Worm (Caenorhabditis elegans) whole organism, young adult: Measurements from ENCODE around the gene epg-4.

Source experiments
- B0035.1 ChIP-seq: sonication (generic microtip); optimal IDR thresholded peaks from 2 replicates; lab custom pipeline; 2016; ENCODE audit warnings: missing genetic modification characterization, mild to moderate bottlenecking, missing compliant biosample characterization, missing genotype, missing genetic modification reagents
- B0336.3 ChIP-seq: fragments of 200-800 bp; sonication (Bioruptor generic); IDR thresholded peaks from 2 replicates; pipeline ENCODE4 v1.3.6; 2022; ENCODE audit warnings: missing genetic modification characterization, missing compliant biosample characterization
- F22D6.2 ChIP-seq: sonication (generic microtip); optimal IDR thresholded peaks from 2 replicates; lab custom pipeline; 2016; ENCODE audit warnings: mild to moderate bottlenecking, missing genetic modification characterization, missing compliant biosample characterization
- F37B4.10 ChIP-seq: fragments of 200-800 bp; sonication (Bioruptor generic); IDR thresholded peaks from 2 replicates; pipeline ENCODE4 v1.3.6; 2022; ENCODE audit warnings: missing genetic modification characterization, missing compliant biosample characterization
- F57C9.4 ChIP-seq: sonication (generic microtip); optimal IDR thresholded peaks from 2 replicates; lab custom pipeline; 2017; ENCODE audit warnings: mild to moderate bottlenecking, missing genetic modification characterization, missing compliant biosample characterization
- K11D2.4 ChIP-seq: fragments of 200-800 bp; sonication (Bioruptor generic); IDR thresholded peaks from 2 replicates; pipeline ENCODE4 v1.3.6; 2022; ENCODE audit warnings: missing genetic modification reagents, missing genetic modification characterization, missing compliant biosample characterization
- K12H6.12 ChIP-seq: fragments of 200-800 bp; sonication (Bioruptor generic); optimal IDR thresholded peaks from 2 replicates; lab custom pipeline; 2018; ENCODE audit warnings: mild to moderate bottlenecking, missing genetic modification characterization, missing compliant biosample characterization
- Y53F4B.3 ChIP-seq: fragments of 200-800 bp; sonication (Bioruptor generic); IDR thresholded peaks from 2 replicates; pipeline ENCODE4 v1.3.6; 2022; ENCODE audit warnings: missing genetic modification reagents, missing genetic modification characterization, missing compliant biosample characterization
- Y53G8AR.9 ChIP-seq: fragments of 200-800 bp; sonication (Bioruptor generic); conservative IDR thresholded peaks from 2 replicates; pipeline ENCODE4 v1.3.6; 2022; ENCODE audit warnings: missing genetic modification reagents, missing genetic modification characterization, missing compliant biosample characterization
- akir-1 ChIP-seq: fragments of 200-800 bp; sonication (Bioruptor generic); optimal IDR thresholded peaks from 2 replicates; lab custom pipeline; 2018; ENCODE audit warnings: mild to moderate bottlenecking, missing genetic modification characterization, moderate library complexity, missing compliant biosample characterization
- atf-7 ChIP-seq: sonication (generic microtip); optimal IDR thresholded peaks from 2 replicates; lab custom pipeline; 2017; ENCODE audit warnings: mild to moderate bottlenecking, missing genetic modification characterization, missing compliant biosample characterization
- attf-3 ChIP-seq: fragments of 200-800 bp; sonication (Bioruptor generic); conservative IDR thresholded peaks from 2 replicates; pipeline ENCODE4 v1.3.6; 2022; ENCODE audit warnings: missing genetic modification reagents, missing genetic modification characterization, missing compliant biosample characterization
- attf-6 ChIP-seq: fragments of 200-800 bp; sonication (Bioruptor generic); IDR thresholded peaks from 2 replicates; pipeline ENCODE4 v1.3.6; 2022; ENCODE audit warnings: missing genetic modification reagents, missing genetic modification characterization, missing compliant biosample characterization
- cebp-1 ChIP-seq, 2 experiments: fragments of 200-800 bp in 1 of 2; sonication (Bioruptor generic) in 1 of 2; sonication (generic microtip) in 1 of 2; IDR thresholded peaks in 1 of 2; optimal IDR thresholded peaks in 1 of 2; 2 replicates each; pipeline versions ENCODE4 v1.3.6 to Lab custom; 2017 to 2022; ENCODE audit warnings: missing compliant biosample characterization in 2 of 2, missing genetic modification characterization in 2 of 2, mild to moderate bottlenecking in 1 of 2, missing genetic modification reagents in 1 of 2, moderate library complexity in 1 of 2
- ceh-79 ChIP-seq: sonication (generic microtip); optimal IDR thresholded peaks from 2 replicates; lab custom pipeline; 2017; ENCODE audit warnings: mild to moderate bottlenecking, missing genetic modification characterization, missing compliant biosample characterization
- ceh-91 ChIP-seq: fragments of 200-800 bp; sonication (Bioruptor generic); IDR thresholded peaks from 2 replicates; pipeline ENCODE4 v1.3.6; 2022; ENCODE audit warnings: missing genetic modification reagents, missing genetic modification characterization, missing compliant biosample characterization
- chd-7 ChIP-seq: sonication (generic microtip); optimal IDR thresholded peaks from 2 replicates; lab custom pipeline; 2016; ENCODE audit warnings: mild to moderate bottlenecking, missing genetic modification characterization, moderate library complexity, missing compliant biosample characterization
- egrh-3 ChIP-seq: fragments of 200-800 bp; sonication (Bioruptor generic); IDR thresholded peaks from 2 replicates; pipeline ENCODE4 v1.3.6; 2022; ENCODE audit warnings: missing genetic modification reagents, missing genetic modification characterization, missing compliant biosample characterization
- fkh-3 ChIP-seq: sonication (generic microtip); optimal IDR thresholded peaks from 2 replicates; lab custom pipeline; 2016; ENCODE audit warnings: mild to moderate bottlenecking, missing genetic modification characterization, missing compliant biosample characterization
- lin-35 ChIP-seq, 3 experiments: fragments of 150-350 bp in 2 of 3; sonication (generic microtip) in 1 of 3; optimal IDR thresholded peaks; 2 replicates each; lab custom pipeline; 2014 to 2018; ENCODE audit warnings: missing biosample characterization in 3 of 3, missing genetic modification characterization in 3 of 3, missing genetic modification reagents in 3 of 3
- lin-40 ChIP-seq: sonication (generic microtip); optimal IDR thresholded peaks from 2 replicates; lab custom pipeline; 2016; ENCODE audit warnings: missing genetic modification characterization, mild to moderate bottlenecking, missing compliant biosample characterization, missing genotype, missing genetic modification reagents
- lin-54 ChIP-seq: fragments of 200-800 bp; sonication (Bioruptor generic); optimal IDR thresholded peaks from 2 replicates; lab custom pipeline; 2018; ENCODE audit warnings: mild to moderate bottlenecking, missing genetic modification characterization, missing compliant biosample characterization
- lir-1 ChIP-seq: fragments of 200-800 bp; sonication (Bioruptor generic); conservative IDR thresholded peaks from 2 replicates; pipeline ENCODE4 v1.3.6; 2022; ENCODE audit warnings: missing genetic modification reagents, missing genetic modification characterization, missing compliant biosample characterization
- lsl-1 ChIP-seq: fragments of 200-800 bp; sonication (Bioruptor generic); optimal IDR thresholded peaks from 2 replicates; lab custom pipeline; 2018; ENCODE audit warnings: mild to moderate bottlenecking, missing genetic modification characterization, moderate library complexity, missing compliant biosample characterization
- lsy-27 ChIP-seq: sonication (generic microtip); optimal IDR thresholded peaks from 2 replicates; lab custom pipeline; 2017; ENCODE audit warnings: missing genetic modification characterization, mild to moderate bottlenecking, missing compliant biosample characterization, antibody characterized with exemption, missing genotype, borderline replicate concordance; ENCODE audit not compliant: insufficient read depth
- madf-6 ChIP-seq: fragments of 200-800 bp; sonication (Bioruptor generic); IDR thresholded peaks from 2 replicates; pipeline ENCODE4 v1.3.6; 2022; ENCODE audit warnings: missing genetic modification reagents, missing genetic modification characterization, missing compliant biosample characterization
- madf-8 ChIP-seq: fragments of 200-800 bp; sonication (Bioruptor generic); conservative IDR thresholded peaks from 2 replicates; pipeline ENCODE4 v1.3.6; 2022; ENCODE audit warnings: missing genetic modification reagents, missing genetic modification characterization, missing compliant biosample characterization
- mcd-1 ChIP-seq: fragments of 200-800 bp; sonication (Bioruptor generic); IDR thresholded peaks from 2 replicates; pipeline ENCODE4 v1.3.6; 2022; ENCODE audit warnings: missing genetic modification reagents, missing genetic modification characterization, missing compliant biosample characterization
- mes-4 ChIP-seq: sonication (generic microtip); optimal IDR thresholded peaks from 2 replicates; lab custom pipeline; 2016; ENCODE audit warnings: missing genotype, missing genetic modification characterization, missing compliant biosample characterization
- nhr-120 ChIP-seq: fragments of 200-800 bp; sonication (Bioruptor generic); IDR thresholded peaks from 2 replicates; pipeline ENCODE4 v1.3.6; 2022; ENCODE audit warnings: missing genetic modification characterization, missing compliant biosample characterization
- nhr-179 ChIP-seq: sonication (generic microtip); optimal IDR thresholded peaks from 2 replicates; lab custom pipeline; 2016; ENCODE audit warnings: mild to moderate bottlenecking, missing genetic modification characterization, missing compliant biosample characterization
- pbrm-1 ChIP-seq: fragments of 200-800 bp; sonication (Bioruptor generic); IDR thresholded peaks from 2 replicates; pipeline ENCODE4 v1.3.6; 2022; ENCODE audit warnings: missing genetic modification reagents, missing genetic modification characterization, missing compliant biosample characterization
- pha-4 ChIP-seq: fragments of 150-350 bp; sonication (generic microtip); optimal IDR thresholded peaks from 2 replicates; lab custom pipeline; 2014; ENCODE audit warnings: missing biosample characterization, missing genetic modification reagents, missing genetic modification characterization
- repo-1 ChIP-seq: sonication (generic microtip); optimal IDR thresholded peaks from 2 replicates; lab custom pipeline; 2017; ENCODE audit warnings: mild to moderate bottlenecking, missing genetic modification characterization, missing compliant biosample characterization
- snpc-3.4 ChIP-seq: sonication (generic microtip); optimal IDR thresholded peaks from 2 replicates; lab custom pipeline; 2017; ENCODE audit warnings: missing genetic modification characterization, mild to moderate bottlenecking, missing compliant biosample characterization, antibody characterized with exemption, moderate library complexity, missing genotype, missing genetic modification reagents
- somi-1 ChIP-seq: fragments of 200-800 bp; sonication (Bioruptor generic); optimal IDR thresholded peaks from 2 replicates; lab custom pipeline; 2018; ENCODE audit warnings: mild to moderate bottlenecking, missing genetic modification characterization, missing compliant biosample characterization
- xnd-1 ChIP-seq: sonication (generic microtip); optimal IDR thresholded peaks from 2 replicates; lab custom pipeline; 2016; ENCODE audit warnings: missing genotype, missing genetic modification reagents, missing genetic modification characterization, missing compliant biosample characterization
- ztf-18 ChIP-seq: sonication (generic microtip); optimal IDR thresholded peaks from 2 replicates; lab custom pipeline; 2016; ENCODE audit warnings: missing genotype, mild to moderate bottlenecking, missing genetic modification characterization, missing compliant biosample characterization
- ztf-25 ChIP-seq: fragments of 200-800 bp; sonication (Bioruptor generic); IDR thresholded peaks from 2 replicates; pipeline ENCODE4 v1.3.6; 2022; ENCODE audit warnings: missing genetic modification reagents, missing genetic modification characterization, missing compliant biosample characterization
- ztf-6 ChIP-seq: fragments of 200-800 bp; sonication (Bioruptor generic); IDR thresholded peaks from 2 replicates; pipeline ENCODE4 v1.3.6; 2022; ENCODE audit warnings: missing genetic modification reagents, missing genetic modification characterization, missing compliant biosample characterization

Gene epg-4

DNA sequence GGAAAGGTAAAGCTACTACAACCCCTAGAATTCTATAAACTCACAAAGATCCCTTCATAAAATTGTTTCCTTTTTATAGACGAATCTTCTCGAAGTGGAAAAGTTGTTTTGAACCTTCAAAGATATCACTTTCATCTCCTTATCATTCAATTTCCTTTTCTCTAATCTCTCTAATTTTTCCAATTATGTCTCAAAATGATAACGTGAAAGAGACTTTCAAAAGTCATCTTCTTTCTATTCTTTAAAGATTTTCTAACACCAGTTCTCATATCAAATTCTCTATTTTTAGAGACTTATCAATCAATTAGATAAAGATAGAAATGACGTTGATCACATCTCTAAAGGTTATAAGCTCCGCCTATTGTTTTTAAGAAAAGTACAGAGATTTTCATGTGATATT, 17.5 kb downstream of the epg-4 start:
- TF ChIP-seq nhr-120 (GFP tag; lab: Robert Waterston, UW): no peak
- TF ChIP-seq nhr-179 (tag; lab: Kevin White, UChicago): no peak
- TF ChIP-seq mcd-1: no peak
- no peak for TF ChIP-seq ceh-79 (tag; lab: Kevin White, UChicago)
- TF ChIP-seq ztf-6 (GFP tag; lab: Robert Waterston, UW): no peak
- no peak for TF ChIP-seq snpc-3.4 (tag; lab: Kevin White, UChicago)
- no peak for TF ChIP-seq F57C9.4 (tag; lab: Kevin White, UChicago)
- no peak for TF ChIP-seq Y53F4B.3
- TF ChIP-seq F37B4.10 (GFP tag; lab: Robert Waterston, UW): no peak
- TF ChIP-seq atf-7 (tag; lab: Kevin White, UChicago): no peak
- TF ChIP-seq pbrm-1 (GFP tag; lab: Robert Waterston, UW): no peak
- TF ChIP-seq, all 124 proteins: peak for 0

DNA sequence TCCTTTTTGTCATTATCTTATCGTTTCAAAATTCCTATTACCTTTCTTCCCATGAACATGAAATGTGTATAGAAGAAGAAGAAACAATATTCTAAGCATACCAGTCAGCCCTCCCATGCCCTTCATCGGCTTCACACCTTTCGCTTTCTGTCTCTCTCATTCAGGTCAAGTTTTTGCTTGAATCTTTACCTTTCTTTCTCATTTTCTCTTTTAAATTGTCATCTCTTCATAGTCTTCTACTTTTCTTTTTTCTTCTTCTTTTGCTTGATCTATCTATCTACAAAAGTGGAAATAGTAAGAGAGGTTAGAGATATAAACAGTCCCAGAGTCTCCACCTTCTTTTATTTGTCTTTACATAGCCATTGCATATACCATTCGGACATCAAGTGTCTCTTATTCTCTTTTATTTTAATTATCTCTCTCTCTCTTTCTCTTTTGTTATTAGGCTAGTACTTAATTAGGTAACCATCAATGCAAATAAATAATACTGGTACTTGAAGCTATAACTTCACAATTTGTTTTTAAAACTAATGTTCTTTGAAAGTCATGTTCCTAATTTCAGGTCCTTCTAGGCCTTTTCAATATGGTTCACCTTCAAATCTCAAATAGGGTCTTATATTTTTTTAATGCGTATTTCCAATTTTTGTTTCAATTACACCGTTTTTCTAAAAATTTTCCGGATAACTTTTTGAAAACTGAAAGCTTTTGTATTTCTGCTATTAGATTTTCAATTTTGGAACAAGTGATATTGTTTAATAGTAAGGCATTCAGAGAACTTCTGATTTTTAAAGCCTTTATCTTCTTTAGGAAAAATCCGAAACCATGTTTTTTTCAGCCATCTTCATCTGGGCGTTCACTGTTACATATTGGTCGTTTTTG, 19.6 kb downstream of the epg-4 start, which contains the start of gene dpy-31:
dpy-31 (plus strand) TSS at position 829 of the 879 bp plus-strand sequence.
- TF ChIP-seq B0336.3 (GFP tag; lab: Robert Waterston, UW) (no peak), repo-1 (tag; lab: Kevin White, UChicago) (no peak), xnd-1 (no peak), Y53G8AR.9 (GFP tag; lab: Robert Waterston, UW) (no peak), egrh-3 (no peak), attf-3 (no peak)

- no peak for TF ChIP-seq lin-35 (GFP tag; optimal IDR thresholded peaks at IDR 0.05; lab: Kevin White, UChicago)
- peak; percentile 20 for TF ChIP-seq lin-40 (tag; lab: Kevin White, UChicago)
- TF ChIP-seq mes-4 (tag; lab: Kevin White, UChicago): no peak
- TF ChIP-seq somi-1 (GFP tag; lab: Kevin White, UChicago): peak; percentile 26
- TF ChIP-seq lsl-1 (GFP tag; lab: Kevin White, UChicago): no peak
- TF ChIP-seq atf-7 (tag; lab: Kevin White, UChicago): no peak
- TF ChIP-seq ceh-91: no peak
Observed at ce11 chrIII:7203130-7203775, 21.3 kb downstream of the epg-4 start.

ce11 chrIII:7207903-7208497, 26.0 kb downstream of the epg-4 start, which contains the start of gene rpl-6:
Gene rpl-6, plus strand, starts transcription at chrIII:7208447.
- TF ChIP-seq pha-4 (tag; lab: Kevin White, UChicago) (peak; percentile 80), lin-54 (GFP tag; lab: Kevin White, UChicago) (peak; percentile 80), fkh-3 (tag; lab: Kevin White, UChicago) (no peak), attf-6 (GFP tag; lab: Robert Waterston, UW) (no peak), lir-1 (peak; percentile 28; the same call in 1 of the 2 replicates), pbrm-1 (GFP tag; lab: Robert Waterston, UW) (peak; percentile 72), akir-1 (GFP tag; lab: Kevin White, UChicago) (no peak), madf-8 (peak; percentile 54), cebp-1 (GFP tag; IDR thresholded peaks at IDR 0.05; lab: Robert Waterston, UW) (no peak), cebp-1 (tag; optimal IDR thresholded peaks at IDR 0.05; lab: Kevin White, UChicago) (peak; percentile 72), K12H6.12 (tag; lab: Kevin White, UChicago) (peak; percentile 8), ztf-25 (no peak), K11D2.4 (GFP tag; lab: Robert Waterston, UW) (peak; percentile 65; the same call in 1 of the 2 replicates), chd-7 (tag; lab: Kevin White, UChicago) (no peak), madf-6 (GFP tag; lab: Robert Waterston, UW) (peak; percentile 83), lin-35 (GFP tag; optimal IDR thresholded peaks at IDR 0.05; lab: Kevin White, UChicago) (peak in 1 of 3 experiments; percentile 86), F22D6.2 (no peak), B0035.1 (tag; lab: Kevin White, UChicago) (no peak), ztf-18 (tag; lab: Kevin White, UChicago) (peak; percentile 47), lsl-1 (GFP tag; lab: Kevin White, UChicago) (peak; percentile 91), lsy-27 (tag; lab: Kevin White, UChicago) (peak; percentile 16)
